Fruit fly (Drosophila melanogaster) whole organism, embryonic: ENCODE results near the gene CG4393.

Source experiments
- Aef1 ChIP-seq: fragments of 200-800 bp; sonication (Bioruptor generic); IDR thresholded peaks from 3 replicates; pipeline ENCODE4 v1.3.6; 2022; ENCODE audit warnings: missing biosample characterization, missing genetic modification characterization
- Atf-2 ChIP-seq: fragments of 200-800 bp; sonication (Bioruptor generic); optimal IDR thresholded peaks from 2 replicates; lab custom pipeline; 2016; ENCODE audit warnings: missing biosample characterization, missing genetic modification characterization
- Blimp-1 ChIP-seq: fragments of 200-800 bp; sonication (Bioruptor generic); optimal IDR thresholded peaks from 3 replicates; lab custom pipeline; 2018; ENCODE audit warnings: missing biosample characterization, missing genetic modification characterization, mild to moderate bottlenecking, moderate library complexity, missing genetic modification reagents
- CG1024 ChIP-seq: fragments of 200-800 bp; sonication (Bioruptor generic); IDR thresholded peaks from 2 replicates; pipeline ENCODE4 v1.3.6; 2022; ENCODE audit warnings: missing biosample characterization, missing genetic modification characterization
- CG10543 ChIP-seq: fragments of 200-800 bp; sonication (Bioruptor generic); optimal IDR thresholded peaks from 3 replicates; lab custom pipeline; 2017; ENCODE audit warnings: missing biosample characterization, mild to moderate bottlenecking, missing genetic modification characterization, moderate library complexity
- CG11085 ChIP-seq: fragments of 200-800 bp; sonication (Bioruptor generic); IDR thresholded peaks from 2 replicates; pipeline ENCODE4 v1.3.6; 2022; ENCODE audit warnings: missing biosample characterization, missing genetic modification characterization
- CG11723 ChIP-seq: fragments of 200-800 bp; sonication (Bioruptor generic); optimal IDR thresholded peaks from 2 replicates; lab custom pipeline; 2017; ENCODE audit warnings: missing biosample characterization, mild to moderate bottlenecking, missing genetic modification characterization
- CG12659 ChIP-seq: fragments of 200-800 bp; sonication (Bioruptor generic); optimal IDR thresholded peaks from 3 replicates; lab custom pipeline; 2017; ENCODE audit warnings: mild to moderate bottlenecking, missing biosample characterization, missing genetic modification reagents, missing genetic modification characterization
- CG14014 ChIP-seq: fragments of 200-800 bp; sonication (Bioruptor generic); IDR thresholded peaks from 2 replicates; pipeline ENCODE4 v1.3.6; 2022; ENCODE audit warnings: missing biosample characterization, missing genetic modification characterization
- CG15073 ChIP-seq: fragments of 200-800 bp; sonication (Bioruptor generic); optimal IDR thresholded peaks from 2 replicates; lab custom pipeline; 2016; ENCODE audit warnings: missing biosample characterization, missing genetic modification characterization
- CG3163 ChIP-seq: fragments of 200-800 bp; sonication (Bioruptor generic); optimal IDR thresholded peaks from 3 replicates; lab custom pipeline; 2016; ENCODE audit warnings: missing biosample characterization, missing genetic modification characterization
- CG32532 ChIP-seq: fragments of 200-800 bp; sonication (Bioruptor generic); IDR thresholded peaks from 2 replicates; pipeline ENCODE4 v1.3.6; 2022; ENCODE audit warnings: missing biosample characterization, missing genetic modification characterization
- CG32767 ChIP-seq: fragments of 200-800 bp; sonication (Bioruptor generic); IDR thresholded peaks from 2 replicates; pipeline ENCODE4 v1.3.6; 2022; ENCODE audit warnings: missing biosample characterization, missing genetic modification characterization
- CG33213 ChIP-seq: fragments of 200-800 bp; sonication (Bioruptor generic); optimal IDR thresholded peaks from 3 replicates; lab custom pipeline; 2016; ENCODE audit warnings: missing biosample characterization, missing genetic modification characterization
- CG33557 ChIP-seq: fragments of 200-800 bp; sonication (Bioruptor generic); optimal IDR thresholded peaks from 2 replicates; lab custom pipeline; 2019; ENCODE audit warnings: missing biosample characterization, mild to moderate bottlenecking, missing genetic modification characterization, moderate library complexity
- CG4360 ChIP-seq: fragments of 200-800 bp; sonication (Bioruptor generic); IDR thresholded peaks from 2 replicates; pipeline ENCODE4 v1.3.6; 2022; ENCODE audit warnings: missing biosample characterization, missing genetic modification characterization
- CG6175 ChIP-seq: fragments of 200-800 bp; sonication (Bioruptor generic); IDR thresholded peaks from 3 replicates; pipeline ENCODE4 v1.3.6; 2022; ENCODE audit warnings: missing biosample characterization, missing genetic modification characterization
- CG6683 ChIP-seq: fragments of 200-800 bp; sonication (Bioruptor generic); optimal IDR thresholded peaks from 2 replicates; lab custom pipeline; 2017; ENCODE audit warnings: missing biosample characterization, mild to moderate bottlenecking, missing genetic modification characterization, missing genetic modification reagents
- CG7745 ChIP-seq: fragments of 200-800 bp; sonication (Bioruptor generic); optimal IDR thresholded peaks from 2 replicates; lab custom pipeline; 2018; ENCODE audit warnings: missing biosample characterization, mild to moderate bottlenecking, missing genetic modification characterization, moderate library complexity
- CG8359 ChIP-seq: fragments of 200-800 bp; sonication (Bioruptor generic); optimal IDR thresholded peaks from 2 replicates; lab custom pipeline; 2017; ENCODE audit warnings: missing biosample characterization, mild to moderate bottlenecking, missing genetic modification characterization, borderline replicate concordance
- CG9876 ChIP-seq: fragments of 200-800 bp; sonication (Bioruptor generic); optimal IDR thresholded peaks from 2 replicates; lab custom pipeline; 2016; ENCODE audit warnings: missing biosample characterization, missing genetic modification characterization
- Dip2 ChIP-seq: fragments of 200-800 bp; sonication (Bioruptor generic); IDR thresholded peaks from 2 replicates; pipeline ENCODE4 v1.3.6; 2022; ENCODE audit warnings: missing biosample characterization, missing genetic modification characterization
- Dp ChIP-seq: fragments of 200-800 bp; sonication (Bioruptor generic); optimal IDR thresholded peaks from 2 replicates; lab custom pipeline; 2018; ENCODE audit warnings: missing biosample characterization, mild to moderate bottlenecking, missing genetic modification characterization, moderate library complexity
- Fer3 ChIP-seq: fragments of 200-800 bp; sonication (Bioruptor generic); optimal IDR thresholded peaks from 2 replicates; lab custom pipeline; 2018; ENCODE audit warnings: missing biosample characterization, mild to moderate bottlenecking, missing genetic modification characterization, moderate library complexity
- H15 ChIP-seq: fragments of 200-800 bp; sonication (Bioruptor generic); IDR thresholded peaks from 3 replicates; pipeline ENCODE4 v1.3.6; 2022; ENCODE audit warnings: missing biosample characterization, missing genetic modification characterization
- Hr51 ChIP-seq, 2 experiments: fragments of 200-800 bp; sonication (Bioruptor generic); optimal IDR thresholded peaks; 2 replicates in 1 of 2; 3 replicates in 1 of 2; lab custom pipeline; 2016 to 2018; ENCODE audit warnings: missing biosample characterization in 2 of 2, missing genetic modification characterization in 2 of 2, mild to moderate bottlenecking in 1 of 2, moderate library complexity in 1 of 2
- Jarid2 ChIP-seq: fragments of 200-800 bp; sonication (Bioruptor generic); optimal IDR thresholded peaks from 3 replicates; lab custom pipeline; 2017; ENCODE audit warnings: mild to moderate bottlenecking, missing biosample characterization, missing genetic modification reagents, missing genetic modification characterization
- MBD-R2 ChIP-seq: fragments of 200-800 bp; sonication (Bioruptor generic); IDR thresholded peaks from 2 replicates; pipeline ENCODE4 v1.3.6; 2022; ENCODE audit warnings: missing biosample characterization, missing genetic modification characterization
- Mad ChIP-seq: fragments of 200-800 bp; sonication (Bioruptor generic); optimal IDR thresholded peaks from 2 replicates; lab custom pipeline; 2016; ENCODE audit warnings: missing biosample characterization, missing genetic modification characterization
- Med ChIP-seq: fragments of 200-800 bp; sonication (Bioruptor generic); peaks from one replicate; lab custom pipeline; 2016; ENCODE audit warnings: missing biosample characterization, missing genetic modification characterization, mild to moderate bottlenecking, inconsistent platforms, moderate library complexity
- Meics ChIP-seq: fragments of 200-800 bp; sonication (Bioruptor generic); optimal IDR thresholded peaks from 2 replicates; lab custom pipeline; 2017; ENCODE audit warnings: missing biosample characterization, mild to moderate bottlenecking, missing genetic modification characterization
- Sin3A ChIP-seq: fragments of >200 bp; optimal IDR thresholded peaks from 2 replicates; lab custom pipeline; 2018
- Sox100B ChIP-seq: fragments of 200-800 bp; sonication (Bioruptor generic); optimal IDR thresholded peaks from 3 replicates; lab custom pipeline; 2018; ENCODE audit warnings: missing biosample characterization, mild to moderate bottlenecking, missing genetic modification characterization
- Sry-δ ChIP-seq: fragments of 200-800 bp; sonication (Bioruptor generic); optimal IDR thresholded peaks from 2 replicates; lab custom pipeline; 2016; ENCODE audit warnings: missing biosample characterization, missing genetic modification characterization
- Xrp1 ChIP-seq: fragments of 200-800 bp; sonication (Bioruptor generic); IDR thresholded peaks from 2 replicates; pipeline ENCODE4 v1.3.6; 2022; ENCODE audit warnings: missing biosample characterization, missing genetic modification characterization
- crc ChIP-seq: fragments of 200-800 bp; sonication (Bioruptor generic); optimal IDR thresholded peaks from 2 replicates; lab custom pipeline; 2016; ENCODE audit warnings: missing biosample characterization, missing genetic modification characterization
- dmrt99B ChIP-seq: fragments of 200-800 bp; sonication (Bioruptor generic); optimal IDR thresholded peaks from 2 replicates; lab custom pipeline; 2018; ENCODE audit warnings: missing biosample characterization, mild to moderate bottlenecking, missing genetic modification characterization, moderate library complexity
- gfzf ChIP-seq: fragments of 200-800 bp; sonication (Bioruptor generic); optimal IDR thresholded peaks from 2 replicates; lab custom pipeline; 2016; ENCODE audit warnings: missing biosample characterization, mild to moderate bottlenecking, missing genetic modification characterization, moderate library complexity
- grau ChIP-seq: fragments of 200-800 bp; optimal IDR thresholded peaks from 3 replicates; lab custom pipeline; 2019; ENCODE audit warnings: missing biosample characterization, mild to moderate bottlenecking, missing genetic modification characterization, moderate library complexity
- gt ChIP-seq: fragments of 200-800 bp; sonication (Bioruptor generic); IDR thresholded peaks from 2 replicates; pipeline ENCODE4 v1.3.6; 2022; ENCODE audit warnings: missing biosample characterization, missing genetic modification characterization
- hbn ChIP-seq: fragments of 200-800 bp; sonication (Bioruptor generic); IDR thresholded peaks from 2 replicates; pipeline ENCODE4 v1.3.6; 2022; ENCODE audit warnings: missing biosample characterization, missing genetic modification characterization; ENCODE audit not compliant: partially characterized antibody
- klu ChIP-seq: fragments of 200-800 bp; sonication (Bioruptor generic); IDR thresholded peaks from 2 replicates; pipeline ENCODE4 v1.3.6; 2022; ENCODE audit warnings: missing biosample characterization, missing genetic modification characterization
- lab ChIP-seq: fragments of 200-800 bp; sonication (Bioruptor generic); optimal IDR thresholded peaks from 3 replicates; lab custom pipeline; 2017; ENCODE audit warnings: missing biosample characterization, missing genetic modification characterization, mild to moderate bottlenecking, moderate library complexity, missing genetic modification reagents
- org-1 ChIP-seq: fragments of 200-800 bp; sonication (Bioruptor generic); optimal IDR thresholded peaks from 2 replicates; lab custom pipeline; 2017; ENCODE audit warnings: missing biosample characterization, missing genetic modification characterization
- row ChIP-seq: fragments of 200-800 bp; sonication (Bioruptor generic); IDR thresholded peaks from 3 replicates; pipeline ENCODE4 v1.3.6; 2022; ENCODE audit warnings: missing biosample characterization, missing genetic modification characterization
- sens ChIP-seq: fragments of 200-800 bp; sonication (Bioruptor generic); peaks from one replicate; lab custom pipeline; 2016; ENCODE audit warnings: missing biosample characterization, missing genetic modification characterization
- ssp ChIP-seq: fragments of 200-800 bp; sonication (Bioruptor generic); IDR thresholded peaks from 2 replicates; pipeline ENCODE4 v1.3.6; 2022; ENCODE audit warnings: missing biosample characterization, missing genetic modification characterization
- tgo ChIP-seq: fragments of 200-800 bp; sonication (Bioruptor generic); IDR thresholded peaks from 3 replicates; pipeline ENCODE4 v1.3.6; 2022; ENCODE audit warnings: missing biosample characterization, missing genetic modification characterization
- twi ChIP-seq: fragments of 200-800 bp; optimal IDR thresholded peaks from 2 replicates; lab custom pipeline; 2019; ENCODE audit warnings: missing biosample characterization, mild to moderate bottlenecking, missing genetic modification characterization, moderate library complexity
- vvl ChIP-seq: fragments of 200-800 bp; sonication (Bioruptor generic); IDR thresholded peaks from 2 replicates; pipeline ENCODE4 v1.3.6; 2022; ENCODE audit warnings: missing biosample characterization, missing genetic modification characterization
- z ChIP-seq: fragments of 200-800 bp; sonication (Bioruptor generic); IDR thresholded peaks from 3 replicates; pipeline ENCODE4 v1.3.6; 2022; ENCODE audit warnings: missing biosample characterization, missing genetic modification characterization

CG4393 gene

dm6 chr3R:23363515-23364124 is 21.0 kb downstream of the CG4393 start, which contains the start of gene CG4408 (continued):
- TF ChIP-seq lab (GFP tag; lab: Kevin White, UChicago) (peak; percentile 73), sens (GFP tag; lab: Kevin White, UChicago) (peak; percentile 79), H15 (GFP tag; lab: Robert Waterston, UW) (0 out of 3 replicates have a peak, but pooled peaks have one; percentile 34), Sox100B (GFP tag; lab: Kevin White, UChicago) (no peak), CG12659 (no peak), gt (GFP tag; lab: Robert Waterston, UW) (no peak), Aef1 (GFP tag; lab: Robert Waterston, UW) (peak; percentile 31; the same call in 1 of the 3 replicates), Sin3A (no peak), CG6175 (GFP tag; lab: Robert Waterston, UW) (no peak), CG11723 (GFP tag; lab: Kevin White, UChicago) (no peak), Hr51 (GFP tag; optimal IDR thresholded peaks at IDR 0.05; lab: Kevin White, UChicago) (peak in 1 of 2 experiments; percentile 31), gfzf (GFP tag; lab: Kevin White, UChicago) (no peak), Atf-2 (GFP tag; lab: Kevin White, UChicago) (no peak), MBD-R2 (GFP tag; lab: Robert Waterston, UW) (no peak), CG6683 (GFP tag; lab: Kevin White, UChicago) (no peak), Mad (no peak), ssp (GFP tag; lab: Robert Waterston, UW) (no peak), Dp (no peak), grau (tag; lab: Kevin White, UChicago) (peak; percentile 46), klu (GFP tag; lab: Robert Waterston, UW) (no peak), Dip2 (GFP tag; lab: Robert Waterston, UW) (no peak), vvl (GFP tag; lab: Robert Waterston, UW) (peak; percentile 73), CG33557 (GFP tag; lab: Kevin White, UChicago) (no peak), CG14014 (GFP tag; lab: Robert Waterston, UW) (no peak), Blimp-1 (GFP tag; lab: Kevin White, UChicago) (peak; percentile 46), Med (GFP tag; lab: Kevin White, UChicago) (peak; percentile 84), CG7745 (tag; lab: Kevin White, UChicago) (no peak), CG32532 (GFP tag; lab: Robert Waterston, UW) (peak; percentile 67; the same call in 1 of the 2 replicates), crc (GFP tag; lab: Kevin White, UChicago) (no peak), twi (tag; lab: Kevin White, UChicago) (no peak), Jarid2 (GFP tag; lab: Kevin White, UChicago) (no peak), z (GFP tag; lab: Robert Waterston, UW) (no peak), CG32767 (no peak), Meics (GFP tag; lab: Kevin White, UChicago) (peak; percentile 53), CG11085 (GFP tag; lab: Robert Waterston, UW) (peak; percentile 10; the same call in 1 of the 2 replicates), CG3163 (GFP tag; lab: Kevin White, UChicago) (no peak), Sry-δ (GFP tag; lab: Kevin White, UChicago) (no peak), CG4360 (GFP tag; lab: Robert Waterston, UW) (no peak), hbn (GFP tag; lab: Robert Waterston, UW) (no peak), Fer3 (tag; lab: Kevin White, UChicago) (peak; percentile 56), tgo (GFP tag; lab: Robert Waterston, UW) (peak; percentile 49), row (GFP tag; lab: Robert Waterston, UW) (peak; percentile 70), CG1024 (GFP tag; lab: Robert Waterston, UW) (no peak), CG8359 (no peak), Xrp1 (GFP tag; lab: Robert Waterston, UW) (peak; percentile 60), CG15073 (GFP tag; lab: Kevin White, UChicago) (no peak), dmrt99B (peak; percentile 31), CG9876 (GFP tag; lab: Kevin White, UChicago) (no peak), org-1 (no peak), CG33213 (peak; percentile 9), CG10543 (no peak)
